Worm (Caenorhabditis elegans): ENCODE results near the gene trpp-12.

DNA sequence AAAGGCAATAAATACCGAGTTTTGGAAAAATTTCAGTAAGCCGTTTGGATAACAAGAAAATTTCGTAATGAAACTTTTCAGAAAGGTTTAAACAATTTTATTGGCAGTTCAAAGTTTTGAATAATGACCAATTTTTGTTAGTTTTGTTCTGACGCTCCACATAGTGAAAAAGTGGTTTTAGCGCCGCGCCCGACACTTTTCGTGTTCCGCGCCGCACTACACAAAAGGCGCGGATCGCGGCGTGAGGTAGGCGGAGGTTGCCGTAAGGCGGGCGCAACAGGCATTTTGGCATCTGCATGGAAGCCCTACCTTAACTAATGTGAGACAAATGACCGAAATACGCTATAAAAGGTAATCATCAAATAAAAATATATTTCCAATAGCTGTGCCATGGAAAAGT is 52.3 kb downstream of the trpp-12 start:
- TF ChIP-seq lin-26 (GFP tag; IDR thresholded peaks at IDR 0.05) (no peak), F33H1.4 (GFP tag; IDR thresholded peaks at IDR 0.05) (no peak), hmg-1.2 (GFP tag; IDR thresholded peaks at IDR 0.05) (no peak), ama-1 (optimal IDR thresholded peaks at IDR 0.05) (no peak), ama-1 (GFP tag; optimal IDR thresholded peaks at IDR 0.05) (no peak), lag-1 (GFP tag; IDR thresholded peaks at IDR 0.05) (no peak), chd-7 (tag; optimal IDR thresholded peaks at IDR 0.05) (no peak), dpl-1 (GFP tag; optimal IDR thresholded peaks at IDR 0.05) (no peak)
